Fruit fly (Drosophila melanogaster): Measurements from ENCODE around the gene RNaseX25.

Gene RNaseX25

dm6 chr3L:7960707-7961695 lies 9.4 kb upstream of the RNaseX25 start (continued):
- TF ChIP-seq Hmx (GFP tag; optimal IDR thresholded peaks at IDR 0.05) (no peak), ac (GFP tag; optimal IDR thresholded peaks at IDR 0.05) (no peak), hkb (optimal IDR thresholded peaks at IDR 0.05) (no peak), hkb (GFP tag; IDR thresholded peaks at IDR 0.05) (no peak), lov (optimal IDR thresholded peaks at IDR 0.05) (no peak), lov (GFP tag; IDR thresholded peaks at IDR 0.05) (peak; percentile 48; the same call in 1 of the 3 replicates), CoRest (tag; optimal IDR thresholded peaks at IDR 0.05) (no peak), Lhr (GFP tag; optimal IDR thresholded peaks at IDR 0.05) (peak; percentile 23), Dll (GFP tag; IDR thresholded peaks at IDR 0.05; ENCODE audit: partially characterized antibody) (no peak), pzg (GFP tag; optimal IDR thresholded peaks at IDR 0.05) (no peak), CG14710 (tag; optimal IDR thresholded peaks at IDR 0.05) (peak; percentile 4), zen (tag; optimal IDR thresholded peaks at IDR 0.05) (no peak), pros (GFP tag; optimal IDR thresholded peaks at IDR 0.05) (no peak), CG10462 (GFP tag; optimal IDR thresholded peaks at IDR 0.05) (no peak), MESR4 (GFP tag; optimal IDR thresholded peaks at IDR 0.05) (no peak), CG8089 (GFP tag; optimal IDR thresholded peaks at IDR 0.05) (no peak), sr (GFP tag; IDR thresholded peaks at IDR 0.05) (no peak), tap (tag; optimal IDR thresholded peaks at IDR 0.05) (no peak), YL-1 (GFP tag; optimal IDR thresholded peaks at IDR 0.05) (peak; percentile 15), sob (GFP tag; IDR thresholded peaks at IDR 0.05) (no peak), sqz (GFP tag; optimal IDR thresholded peaks at IDR 0.05) (peak; percentile 62), unpg (GFP tag; optimal IDR thresholded peaks at IDR 0.05) (peak; percentile 2), bcd (GFP tag; optimal IDR thresholded peaks at IDR 0.05) (peak; percentile 11), wdn (GFP tag; IDR thresholded peaks at IDR 0.05) (no peak), kay (GFP tag; optimal IDR thresholded peaks at IDR 0.05) (no peak), Hr78 (GFP tag; optimal IDR thresholded peaks at IDR 0.05) (no peak), Mes4 (GFP tag; optimal IDR thresholded peaks at IDR 0.05) (peak; percentile 27), Chrac-16 (GFP tag; optimal IDR thresholded peaks at IDR 0.05) (no peak), Scr (GFP tag; IDR thresholded peaks at IDR 0.05; ENCODE audit: partially characterized antibody) (no peak), Awh (GFP tag; IDR thresholded peaks at IDR 0.05) (no peak), CG1603 (tag; optimal IDR thresholded peaks at IDR 0.05) (peak; percentile 43), CG34422 (GFP tag; IDR thresholded peaks at IDR 0.05) (no peak), CG13424 (tag; optimal IDR thresholded peaks at IDR 0.05) (no peak), Sox100B (GFP tag; optimal IDR thresholded peaks at IDR 0.05) (peak; percentile 31), maf-S (GFP tag; optimal IDR thresholded peaks at IDR 0.05) (no peak), CG33213 (GFP tag; optimal IDR thresholded peaks at IDR 0.05) (peak; percentile 24), CTCF (GFP tag; optimal IDR thresholded peaks at IDR 0.05) (peak; percentile 20), NK7.1 (GFP tag; optimal IDR thresholded peaks at IDR 0.05) (no peak), CG15696 (tag; optimal IDR thresholded peaks at IDR 0.05) (peak; percentile 46), Gsc (GFP tag; IDR thresholded peaks at IDR 0.05) (no peak), Sry-β (GFP tag; optimal IDR thresholded peaks at IDR 0.05) (no peak), CG13296 (GFP tag; optimal IDR thresholded peaks at IDR 0.05) (peak; percentile 11), CG7987 (GFP tag; optimal IDR thresholded peaks at IDR 0.05) (no peak), CG10209 (GFP tag; optimal IDR thresholded peaks at IDR 0.05) (peak; percentile 32), CG8478 (optimal IDR thresholded peaks at IDR 0.05) (no peak), CG4707 (GFP tag; optimal IDR thresholded peaks at IDR 0.05) (no peak), CG8388 (GFP tag; optimal IDR thresholded peaks at IDR 0.05) (no peak), CG7839 (tag; optimal IDR thresholded peaks at IDR 0.05) (no peak), CG1024 (GFP tag; IDR thresholded peaks at IDR 0.05) (no peak)

Data from whole organism, embryonic.